Worm (Caenorhabditis elegans) whole organism, midembryonic: ENCODE measurements around the gene T09F5.10.

Experiments
- T22C8.4 ChIP-seq: fragments of 200-800 bp; sonication (Bioruptor generic); IDR thresholded peaks from 2 replicates; pipeline ENCODE4 v1.3.6; 2022; ENCODE audit warnings: missing genetic modification characterization, missing compliant biosample characterization
- cog-1 ChIP-seq: sonication (generic microtip); optimal IDR thresholded peaks from 2 replicates; lab custom pipeline; 2016; ENCODE audit warnings: missing genetic modification characterization, missing compliant biosample characterization
- flt-1 ChIP-seq: fragments of 200-800 bp; sonication (Bioruptor generic); IDR thresholded peaks from 2 replicates; pipeline ENCODE4 v1.3.6; 2022; ENCODE audit warnings: missing genetic modification characterization, missing compliant biosample characterization
- klf-2 ChIP-seq: fragments of 200-800 bp; sonication (Bioruptor generic); conservative IDR thresholded peaks from 2 replicates; pipeline ENCODE4 v1.3.6; 2022; ENCODE audit warnings: missing genetic modification reagents, missing genetic modification characterization, missing compliant biosample characterization
- med-1 ChIP-seq: sonication (generic microtip); optimal IDR thresholded peaks from 2 replicates; lab custom pipeline; 2017; ENCODE audit warnings: missing genetic modification characterization, mild to moderate bottlenecking, missing compliant biosample characterization, antibody characterized with exemption, missing genetic modification reagents; ENCODE audit not compliant: insufficient read depth
- ref-1 ChIP-seq: fragments of 200-800 bp; sonication (Bioruptor generic); conservative IDR thresholded peaks from 2 replicates; pipeline ENCODE4 v1.3.6; 2022; ENCODE audit warnings: missing genetic modification reagents, missing genetic modification characterization, missing compliant biosample characterization
- tab-1 ChIP-seq: fragments of 200-800 bp; sonication (Bioruptor generic); IDR thresholded peaks from 2 replicates; pipeline ENCODE4 v1.3.6; 2022; ENCODE audit warnings: missing genetic modification characterization, missing compliant biosample characterization
- ztf-23 ChIP-seq: fragments of 200-800 bp; sonication (Bioruptor generic); IDR thresholded peaks from 2 replicates; pipeline ENCODE4 v1.3.6; 2022; ENCODE audit warnings: missing genetic modification reagents, missing genetic modification characterization, missing compliant biosample characterization
- ztf-29 ChIP-seq: fragments of 200-800 bp; sonication (Bioruptor generic); IDR thresholded peaks from 2 replicates; pipeline ENCODE4 v1.3.6; 2022; ENCODE audit warnings: missing genetic modification reagents, missing genetic modification characterization, missing compliant biosample characterization

Gene T09F5.10

ce11 chrV:15179757-15180156, at the start of gene T09F5.10:
TSS of gene T09F5.10 (plus strand) at chrV:15180057.
- TF ChIP-seq ztf-23 (GFP tag; lab: Robert Waterston, UW) (no peak), cog-1 (no peak), ztf-29 (no peak), tab-1 (GFP tag; lab: Robert Waterston, UW) (no peak), ref-1 (GFP tag; lab: Robert Waterston, UW) (no peak), klf-2 (GFP tag; lab: Robert Waterston, UW) (no peak), med-1 (GFP tag; lab: Kevin White, UChicago) (no peak), flt-1 (GFP tag; lab: Robert Waterston, UW) (no peak), T22C8.4 (GFP tag; lab: Robert Waterston, UW) (no peak)

- TF ChIP-seq ztf-29 = no peak
- no peak for TF ChIP-seq cog-1
- no peak for TF ChIP-seq ztf-23 (GFP tag; lab: Robert Waterston, UW)
- no peak for TF ChIP-seq flt-1 (GFP tag; lab: Robert Waterston, UW)
- TF ChIP-seq klf-2 (GFP tag; lab: Robert Waterston, UW) = no peak
- no peak for TF ChIP-seq T22C8.4 (GFP tag; lab: Robert Waterston, UW)
- no peak for TF ChIP-seq ref-1 (GFP tag; lab: Robert Waterston, UW)
- TF ChIP-seq tab-1 (GFP tag; lab: Robert Waterston, UW) = no peak
- no peak for TF ChIP-seq med-1 (GFP tag; lab: Kevin White, UChicago)
These were observed 47.4 kb upstream of the T09F5.10 start, which contains the start of gene str-171 for ce11 chrV:15132423-15132822. TSS of gene str-171 (minus strand) at chrV:15132523.

- TF ChIP-seq tab-1 (GFP tag; lab: Robert Waterston, UW) (no peak), flt-1 (GFP tag; lab: Robert Waterston, UW) (no peak), T22C8.4 (GFP tag; lab: Robert Waterston, UW) (no peak), ref-1 (GFP tag; lab: Robert Waterston, UW) (no peak), ztf-23 (GFP tag; lab: Robert Waterston, UW) (no peak), klf-2 (GFP tag; lab: Robert Waterston, UW) (no peak), med-1 (GFP tag; lab: Kevin White, UChicago) (no peak), cog-1 (no peak), ztf-29 (no peak)
These were observed 46.0 kb upstream of the T09F5.10 start for ce11 chrV:15133812-15134211.

- TF ChIP-seq ztf-23 (GFP tag; lab: Robert Waterston, UW) (0 out of 2 replicates have a peak, but pooled peaks have one; percentile 37), med-1 (GFP tag; lab: Kevin White, UChicago) (no peak), tab-1 (GFP tag; lab: Robert Waterston, UW) (no peak), T22C8.4 (GFP tag; lab: Robert Waterston, UW) (no peak), ztf-29 (no peak), flt-1 (GFP tag; lab: Robert Waterston, UW) (no peak), cog-1 (peak; percentile 1), klf-2 (GFP tag; lab: Robert Waterston, UW) (no peak), ref-1 (GFP tag; lab: Robert Waterston, UW) (no peak)
These were observed 43.1 kb upstream of the T09F5.10 start, which contains the start of gene aipl-1 for ce11 chrV:15136772-15137171. TSS of gene aipl-1 (minus strand) at chrV:15136801.

- TF ChIP-seq tab-1 (GFP tag; lab: Robert Waterston, UW) (no peak), ref-1 (GFP tag; lab: Robert Waterston, UW) (no peak), med-1 (GFP tag; lab: Kevin White, UChicago) (no peak), T22C8.4 (GFP tag; lab: Robert Waterston, UW) (no peak), ztf-23 (GFP tag; lab: Robert Waterston, UW) (no peak)
These were observed 40.0 kb upstream of the T09F5.10 start for ce11 chrV:15139811-15140210.

- TF ChIP-seq ztf-29 = no peak
These were observed 39.6 kb upstream of the T09F5.10 start, which contains the start of gene K08F9.3 for ce11 chrV:15140247-15140646. TSS of gene K08F9.3 (plus strand) at chrV:15140547.

- TF ChIP-seq ztf-29 = no peak
- no peak for TF ChIP-seq T22C8.4 (GFP tag; lab: Robert Waterston, UW)
- TF ChIP-seq ztf-23 (GFP tag; lab: Robert Waterston, UW) = no peak
- TF ChIP-seq med-1 (GFP tag; lab: Kevin White, UChicago) = no peak
- TF ChIP-seq flt-1 (GFP tag; lab: Robert Waterston, UW) = no peak
- TF ChIP-seq tab-1 (GFP tag; lab: Robert Waterston, UW) = no peak
- TF ChIP-seq klf-2 (GFP tag; lab: Robert Waterston, UW) = no peak
- no peak for TF ChIP-seq cog-1
- no peak for TF ChIP-seq ref-1 (GFP tag; lab: Robert Waterston, UW)
These were observed 36.6 kb upstream of the T09F5.10 start, which contains the start of gene K08F9.1 for ce11 chrV:15143285-15143684. TSS of gene K08F9.1 (minus strand) at chrV:15143385.

- TF ChIP-seq cog-1 = no peak
- no peak for TF ChIP-seq klf-2 (GFP tag; lab: Robert Waterston, UW)
- no peak for TF ChIP-seq tab-1 (GFP tag; lab: Robert Waterston, UW)
- no peak for TF ChIP-seq ztf-29
- TF ChIP-seq T22C8.4 (GFP tag; lab: Robert Waterston, UW) = no peak
- no peak for TF ChIP-seq flt-1 (GFP tag; lab: Robert Waterston, UW)
- no peak for TF ChIP-seq med-1 (GFP tag; lab: Kevin White, UChicago)
- TF ChIP-seq ref-1 (GFP tag; lab: Robert Waterston, UW) = no peak
- TF ChIP-seq ztf-23 (GFP tag; lab: Robert Waterston, UW) = no peak
These were observed 36.1 kb upstream of the T09F5.10 start, which contains the start of gene K08F9.4 for ce11 chrV:15143798-15144197. TSS of gene K08F9.4 (plus strand) at chrV:15144019.

ce11 chrV:15147776-15148175, 32.1 kb upstream of the T09F5.10 start, which contains the start of gene T09F5.20:
TSS of gene T09F5.20 (minus strand) at chrV:15147876.
- TF ChIP-seq med-1 (GFP tag; lab: Kevin White, UChicago) (no peak), tab-1 (GFP tag; lab: Robert Waterston, UW) (no peak), klf-2 (GFP tag; lab: Robert Waterston, UW) (no peak), cog-1 (no peak), ref-1 (GFP tag; lab: Robert Waterston, UW) (no peak), T22C8.4 (GFP tag; lab: Robert Waterston, UW) (no peak), ztf-23 (GFP tag; lab: Robert Waterston, UW) (no peak), flt-1 (GFP tag; lab: Robert Waterston, UW) (no peak), ztf-29 (no peak)
